Fruit fly (Drosophila melanogaster): ENCODE measurements around the gene CG4199.

Gene CG4199

dm6 chrX:2041312-2041918, 31.9 kb downstream of the CG4199 start, which contains the start of gene CG4313 (continued):
- TF ChIP-seq croc (GFP tag; conservative IDR thresholded peaks at IDR 0.05), result peak; percentile 56; the same call in 1 of the 3 replicates
- TF ChIP-seq dm (GFP tag; optimal IDR thresholded peaks at IDR 0.05), result peak; percentile 51
- TF ChIP-seq ATbp (GFP tag; optimal IDR thresholded peaks at IDR 0.05), result no peak
- no peak for TF ChIP-seq D (optimal IDR thresholded peaks at IDR 0.05)
- TF ChIP-seq D (GFP tag; optimal IDR thresholded peaks at IDR 0.05), result peak; percentile 43
- TF ChIP-seq Ets65A (GFP tag), result peak; percentile 94
- peak; percentile 18 for TF ChIP-seq CrebB (tag; optimal IDR thresholded peaks at IDR 0.05)
- peak; percentile 82 for TF ChIP-seq Dbx (GFP tag; IDR thresholded peaks at IDR 0.05)
- peak; percentile 72 for TF ChIP-seq Hr3 (GFP tag; optimal IDR thresholded peaks at IDR 0.05)
- no peak for TF ChIP-seq run (tag; optimal IDR thresholded peaks at IDR 0.05)
- TF ChIP-seq CG4328 (GFP tag; optimal IDR thresholded peaks at IDR 0.05), result peak; percentile 61
- TF ChIP-seq BEAF-32 (GFP tag; optimal IDR thresholded peaks at IDR 0.05), result peak; percentile 92
- no peak for TF ChIP-seq CG15479 (GFP tag; optimal IDR thresholded peaks at IDR 0.05)
- TF ChIP-seq grn (GFP tag; optimal IDR thresholded peaks at IDR 0.05), result no peak
- peak; percentile 68 for TF ChIP-seq CG34376 (GFP tag; optimal IDR thresholded peaks at IDR 0.05)
- peak; percentile 22 for TF ChIP-seq gfzf (GFP tag; optimal IDR thresholded peaks at IDR 0.05)
- TF ChIP-seq nau (GFP tag; optimal IDR thresholded peaks at IDR 0.05), result peak; percentile 6
- TF ChIP-seq peb (GFP tag; IDR thresholded peaks at IDR 0.05), result no peak
- peak; percentile 62 for TF ChIP-seq CG13296 (GFP tag; optimal IDR thresholded peaks at IDR 0.05)
- TF ChIP-seq cato (GFP tag; optimal IDR thresholded peaks at IDR 0.05; ENCODE audit: borderline replicate concordance), result peak; percentile 35
- TF ChIP-seq CG8281 (tag; optimal IDR thresholded peaks at IDR 0.05), result peak; percentile 27
- peak; percentile 45; the same call in 1 of the 2 replicates for TF ChIP-seq CG10366 (GFP tag; IDR thresholded peaks at IDR 0.05)
- TF ChIP-seq Meics (GFP tag; optimal IDR thresholded peaks at IDR 0.05), result peak; percentile 73
- TF ChIP-seq CG15073 (GFP tag; optimal IDR thresholded peaks at IDR 0.05), result no peak
- no peak for TF ChIP-seq stc (GFP tag; IDR thresholded peaks at IDR 0.05)
- no peak for TF ChIP-seq crol (GFP tag; IDR thresholded peaks at IDR 0.05)
- TF ChIP-seq pzg (GFP tag; optimal IDR thresholded peaks at IDR 0.05), result peak; percentile 42
- no peak for TF ChIP-seq HmgD (GFP tag; optimal IDR thresholded peaks at IDR 0.05)
- no peak for TF ChIP-seq slou (GFP tag; optimal IDR thresholded peaks at IDR 0.05)
- TF ChIP-seq E2f1 (GFP tag; IDR thresholded peaks at IDR 0.05), result peak; percentile 71
- peak; percentile 92 for TF ChIP-seq CG16813 (GFP tag; IDR thresholded peaks at IDR 0.05; ENCODE audit: partially characterized antibody)
- no peak for TF ChIP-seq CG11696 (GFP tag; IDR thresholded peaks at IDR 0.05)
- TF ChIP-seq tap (tag; optimal IDR thresholded peaks at IDR 0.05), result peak; percentile 48
- TF ChIP-seq mam (GFP tag; optimal IDR thresholded peaks at IDR 0.05), result peak; percentile 87
- peak; percentile 60 for TF ChIP-seq gro (GFP tag; optimal IDR thresholded peaks at IDR 0.05)
- TF ChIP-seq CG2120 (GFP tag; optimal IDR thresholded peaks at IDR 0.05), result peak; percentile 83
- TF ChIP-seq disco-r (GFP tag; optimal IDR thresholded peaks at IDR 0.05), result peak; percentile 61
- peak; percentile 25 for TF ChIP-seq CG12071 (GFP tag; optimal IDR thresholded peaks at IDR 0.05)
- no peak for TF ChIP-seq cad (GFP tag; optimal IDR thresholded peaks at IDR 0.05)
- no peak for TF ChIP-seq Lim3 (GFP tag; IDR thresholded peaks at IDR 0.05)
- TF ChIP-seq Mrtf (GFP tag; IDR thresholded peaks at IDR 0.05), result peak; percentile 61; the same call in 2 of the 3 replicates
- TF ChIP-seq CG14860 (GFP tag; IDR thresholded peaks at IDR 0.05; ENCODE audit: partially characterized antibody), result peak; percentile 88
- TF ChIP-seq zf30C (GFP tag; optimal IDR thresholded peaks at IDR 0.05), result no peak
- TF ChIP-seq CG1602 (GFP tag; optimal IDR thresholded peaks at IDR 0.05), result peak; percentile 67
- peak; percentile 52 for TF ChIP-seq repo (GFP tag; optimal IDR thresholded peaks at IDR 0.05)
- TF ChIP-seq CG8765 (GFP tag; IDR thresholded peaks at IDR 0.05), result peak; percentile 46; the same call in 1 of the 2 replicates
- no peak for TF ChIP-seq fru (optimal IDR thresholded peaks at IDR 0.05)
- TF ChIP-seq chif (GFP tag; optimal IDR thresholded peaks at IDR 0.05), result peak; percentile 60 to 62
- peak; percentile 83 for TF ChIP-seq amos (GFP tag; IDR thresholded peaks at IDR 0.05; ENCODE audit: partially characterized antibody)
- peak; percentile 63 for TF ChIP-seq Sox102F (GFP tag; optimal IDR thresholded peaks at IDR 0.05)
- TF ChIP-seq nerfin-1 (tag; optimal IDR thresholded peaks at IDR 0.05), result peak; percentile 45

Data from whole organism, embryonic.